Worm (Caenorhabditis elegans): ENCODE results near the gene Y97E10AR.6.
A peak's percentile ranks its signal among the peaks of the same experiment; 100 is the strongest.

Gene Y97E10AR.6

ce11 chrV:8057771-8058170 lies 44.0 kb upstream of the Y97E10AR.6 start:
- peak; percentile 79 for TF ChIP-seq madf-8 (GFP tag; conservative IDR thresholded peaks at IDR 0.05)
- peak; percentile 72; the same call in 1 of the 2 replicates for TF ChIP-seq madf-3 (GFP tag; IDR thresholded peaks at IDR 0.05)
- peak; percentile 48 for TF ChIP-seq xnd-1 (tag; optimal IDR thresholded peaks at IDR 0.05)
- 0 out of 2 replicates have a peak, but pooled peaks have one; percentile 22 for TF ChIP-seq nfyb-1 (GFP tag; IDR thresholded peaks at IDR 0.05)
- peak; percentile 20; the same call in 1 of the 2 replicates for TF ChIP-seq B0019.2 (GFP tag; conservative IDR thresholded peaks at IDR 0.05)
- 0 out of 2 replicates have a peak, but pooled peaks have one; percentile 28 for TF ChIP-seq ceh-91 (GFP tag; IDR thresholded peaks at IDR 0.05)
- peak; percentile 89 for TF ChIP-seq madf-6 (GFP tag; IDR thresholded peaks at IDR 0.05)
- peak; percentile 84 for TF ChIP-seq ztf-18 (tag; optimal IDR thresholded peaks at IDR 0.05)
- peak; percentile 61 for TF ChIP-seq D2030.7 (GFP tag; IDR thresholded peaks at IDR 0.05)
- TF ChIP-seq F39B2.1 (GFP tag; IDR thresholded peaks at IDR 0.05), result peak; percentile 69; the same call in 1 of the 2 replicates
- TF ChIP-seq hsf-1 (GFP tag; IDR thresholded peaks at IDR 0.05), result peak; percentile 85

- TF ChIP-seq ceh-40 (GFP tag; IDR thresholded peaks at IDR 0.05) (no peak), rcor-1 (GFP tag; IDR thresholded peaks at IDR 0.05) (no peak), nfyb-1 (GFP tag; IDR thresholded peaks at IDR 0.05) (no peak), bed-2 (GFP tag; IDR thresholded peaks at IDR 0.05) (no peak), cebp-1 (GFP tag; IDR thresholded peaks at IDR 0.05) (no peak), cebp-1 (tag; optimal IDR thresholded peaks at IDR 0.05) (no peak), C17E4.6 (GFP tag; IDR thresholded peaks at IDR 0.05) (no peak), attf-6 (GFP tag; IDR thresholded peaks at IDR 0.05) (no peak), lin-35 (GFP tag; optimal IDR thresholded peaks at IDR 0.05) (no peak)
These were observed 41.4 kb upstream of the Y97E10AR.6 start for ce11 chrV:8055170-8055569.

ce11 chrV:8054130-8054529 lies 40.4 kb upstream of the Y97E10AR.6 start, which contains the start of gene ZC513.2:
TSS of gene ZC513.2 (plus strand) at chrV:8054430.
- TF ChIP-seq ztf-22 (GFP tag; optimal IDR thresholded peaks at IDR 0.05) (no peak), Y79H2A.3 (GFP tag; conservative IDR thresholded peaks at IDR 0.05) (no peak), lag-1 (GFP tag; IDR thresholded peaks at IDR 0.05) (no peak)

- no peak for TF ChIP-seq C06A6.2 (GFP tag; conservative IDR thresholded peaks at IDR 0.05)
- TF ChIP-seq ceh-27 (GFP tag; optimal IDR thresholded peaks at IDR 0.05), result no peak
- TF ChIP-seq fkh-3 (tag; optimal IDR thresholded peaks at IDR 0.05), result no peak
- no peak for TF ChIP-seq Y56A3A.18 (GFP tag; IDR thresholded peaks at IDR 0.05)
- no peak for TF ChIP-seq K12H6.12 (tag; optimal IDR thresholded peaks at IDR 0.05)
- TF ChIP-seq zim-3 (tag; optimal IDR thresholded peaks at IDR 0.05), result no peak
- no peak for TF ChIP-seq nhr-27 (tag; optimal IDR thresholded peaks at IDR 0.05)
- no peak for TF ChIP-seq repo-1 (tag; optimal IDR thresholded peaks at IDR 0.05)
These were observed 38.1 kb upstream of the Y97E10AR.6 start, which contains the start of gene sth-1 for ce11 chrV:8051851-8052250. TSS of gene sth-1 (plus strand) at chrV:8052151.

- TF ChIP-seq ztf-26 (tag; optimal IDR thresholded peaks at IDR 0.05), result no peak
- no peak for TF ChIP-seq hsf-1 (GFP tag; IDR thresholded peaks at IDR 0.05)
- TF ChIP-seq B0035.1 (tag; optimal IDR thresholded peaks at IDR 0.05), result no peak
- no peak for TF ChIP-seq rec-8 (tag; optimal IDR thresholded peaks at IDR 0.05)
- no peak for TF ChIP-seq dpff-1 (tag; optimal IDR thresholded peaks at IDR 0.05)
- TF ChIP-seq K12H6.12 (tag; optimal IDR thresholded peaks at IDR 0.05), result no peak
- TF ChIP-seq B0336.3 (GFP tag; IDR thresholded peaks at IDR 0.05), result no peak
- no peak for TF ChIP-seq mcd-1 (GFP tag; IDR thresholded peaks at IDR 0.05)
- TF ChIP-seq sea-2 (GFP tag; IDR thresholded peaks at IDR 0.05), result no peak
- no peak for TF ChIP-seq hmg-1.2 (GFP tag; IDR thresholded peaks at IDR 0.05)
- no peak for TF ChIP-seq nhr-120 (GFP tag; IDR thresholded peaks at IDR 0.05)
- TF ChIP-seq ceh-100 (GFP tag; IDR thresholded peaks at IDR 0.05), result no peak
- no peak for TF ChIP-seq F22D6.2 (tag; optimal IDR thresholded peaks at IDR 0.05)
- TF ChIP-seq lin-40 (tag; optimal IDR thresholded peaks at IDR 0.05), result no peak
These were observed 37.1 kb upstream of the Y97E10AR.6 start, which contains the start of gene col-43 for ce11 chrV:8050811-8051210. TSS of gene col-43 (minus strand) at chrV:8050911.

Data from whole organism, young adult.